Fruit fly (Drosophila melanogaster): ENCODE measurements around the gene Gat.

dm6 chr4:610398-611319 is 18.8 kb upstream of the Gat start, which contains the start of gene Eph:
- TF ChIP-seq insv (GFP tag; optimal IDR thresholded peaks at IDR 0.05) (no peak), Dp (GFP tag; optimal IDR thresholded peaks at IDR 0.05) (no peak), CG11247 (GFP tag; IDR thresholded peaks at IDR 0.05) (no peak), GATAe (GFP tag; conservative IDR thresholded peaks at IDR 0.05) (no peak), ara (GFP tag; IDR thresholded peaks at IDR 0.05) (no peak), luna (GFP tag; optimal IDR thresholded peaks at IDR 0.05) (no peak), usp (GFP tag; optimal IDR thresholded peaks at IDR 0.05) (no peak)

All from whole organism, embryonic.